Worm (Caenorhabditis elegans) whole organism, L2 larva: ENCODE measurements around the gene srx-74.
A peak's percentile ranks its signal among the peaks of the same experiment; 100 is the strongest.

Experiments
- C34F6.9 ChIP-seq: fragments of 150-350 bp; optimal IDR thresholded peaks from 2 replicates; lab custom pipeline; 2014; ENCODE audit warnings: missing biosample characterization, missing genetic modification characterization
- R02D3.7 ChIP-seq: fragments of 150-350 bp; optimal IDR thresholded peaks from 2 replicates; lab custom pipeline; 2014; ENCODE audit warnings: missing biosample characterization, missing genetic modification characterization
- Y55F3AM.14 ChIP-seq: fragments of 200-800 bp; sonication (Bioruptor generic); optimal IDR thresholded peaks from 2 replicates; lab custom pipeline; 2018; ENCODE audit warnings: mild to moderate bottlenecking, missing genetic modification characterization, missing compliant biosample characterization
- ZK546.5 ChIP-seq: sonication (generic microtip); optimal IDR thresholded peaks from 2 replicates; lab custom pipeline; 2017; ENCODE audit warnings: missing biosample characterization, missing genetic modification characterization
- alr-1 ChIP-seq: fragments of 150-350 bp; optimal IDR thresholded peaks from 2 replicates; lab custom pipeline; 2014; ENCODE audit warnings: missing biosample characterization, missing genetic modification characterization
- aly-2 ChIP-seq: fragments of 150-350 bp; optimal IDR thresholded peaks from 2 replicates; lab custom pipeline; 2014; ENCODE audit warnings: missing biosample characterization, missing genetic modification characterization
- ama-1 ChIP-seq: fragments of 150-350 bp; optimal IDR thresholded peaks from 2 replicates; lab custom pipeline; 2018; ENCODE audit warnings: inconsistent platforms
- blmp-1 ChIP-seq: sonication (generic microtip); optimal IDR thresholded peaks from 2 replicates; lab custom pipeline; 2017; ENCODE audit warnings: missing genetic modification characterization, mild to moderate bottlenecking, missing compliant biosample characterization, antibody characterized with exemption, moderate library complexity; ENCODE audit not compliant: insufficient read depth
- ceh-16 ChIP-seq: fragments of 150-350 bp; optimal IDR thresholded peaks from 2 replicates; lab custom pipeline; 2014; ENCODE audit warnings: missing biosample characterization, missing genetic modification characterization
- crh-2 ChIP-seq: sonication (generic microtip); optimal IDR thresholded peaks from 2 replicates; lab custom pipeline; 2017; ENCODE audit warnings: missing biosample characterization, missing genetic modification characterization
- dmd-4 ChIP-seq: sonication (generic microtip); optimal IDR thresholded peaks from 2 replicates; lab custom pipeline; 2017; ENCODE audit warnings: missing biosample characterization, missing genetic modification characterization
- egl-27 ChIP-seq: sonication (generic microtip); optimal IDR thresholded peaks from 3 replicates; lab custom pipeline; 2017; ENCODE audit warnings: missing biosample characterization, missing genetic modification reagents, missing genetic modification characterization
- elt-3 ChIP-seq: sonication (generic microtip); optimal IDR thresholded peaks from 2 replicates; lab custom pipeline; 2017; ENCODE audit warnings: missing biosample characterization, missing genetic modification characterization
- fos-1 ChIP-seq: fragments of 150-350 bp; optimal IDR thresholded peaks from 2 replicates; lab custom pipeline; 2014; ENCODE audit warnings: missing biosample characterization, missing genetic modification characterization
- gmeb-1 ChIP-seq: fragments of 150-350 bp; optimal IDR thresholded peaks from 2 replicates; lab custom pipeline; 2014; ENCODE audit warnings: missing biosample characterization, missing genetic modification characterization
- lin-11 ChIP-seq: fragments of 150-350 bp; sonication (generic microtip); optimal IDR thresholded peaks from 2 replicates; lab custom pipeline; 2014; ENCODE audit warnings: missing biosample characterization, missing genetic modification characterization, inconsistent platforms, mixed read lengths
- lin-13 ChIP-seq: fragments of 150-350 bp; optimal IDR thresholded peaks from 2 replicates; lab custom pipeline; 2014; ENCODE audit warnings: missing biosample characterization, missing genetic modification reagents, missing genetic modification characterization
- lin-39 ChIP-seq: fragments of 150-350 bp; optimal IDR thresholded peaks from 2 replicates; lab custom pipeline; 2014; ENCODE audit warnings: missing biosample characterization, missing genetic modification reagents, missing genetic modification characterization
- lsy-2 ChIP-seq, 2 experiments: fragments of 150-350 bp in 1 of 2; sonication (generic microtip) in 1 of 2; optimal IDR thresholded peaks; 2 replicates each; lab custom pipeline; 2014 to 2017; ENCODE audit warnings: missing biosample characterization in 2 of 2, missing genetic modification characterization in 2 of 2
- mab-5 ChIP-seq: fragments of 150-350 bp; optimal IDR thresholded peaks from 2 replicates; lab custom pipeline; 2014; ENCODE audit warnings: missing biosample characterization, missing genetic modification characterization
- mbf-1 ChIP-seq: sonication (generic microtip); optimal IDR thresholded peaks from 2 replicates; lab custom pipeline; 2017; ENCODE audit warnings: missing biosample characterization, missing genetic modification characterization
- mdl-1 ChIP-seq, 2 experiments: fragments of 150-350 bp in 1 of 2; sonication (generic microtip) in 1 of 2; optimal IDR thresholded peaks; 2 replicates each; lab custom pipeline; 2017; ENCODE audit warnings: missing biosample characterization in 2 of 2, missing genetic modification characterization in 2 of 2
- nhr-11 ChIP-seq: fragments of 150-350 bp; optimal IDR thresholded peaks from 2 replicates; lab custom pipeline; 2014; ENCODE audit warnings: missing biosample characterization, missing genetic modification characterization
- nhr-12 ChIP-seq: fragments of 150-350 bp; optimal IDR thresholded peaks from 2 replicates; lab custom pipeline; 2014; ENCODE audit warnings: missing biosample characterization, missing genetic modification characterization
- nhr-129 ChIP-seq: fragments of 150-350 bp; optimal IDR thresholded peaks from 2 replicates; lab custom pipeline; 2014; ENCODE audit warnings: missing biosample characterization, missing genetic modification characterization
- nhr-21 ChIP-seq: fragments of 150-350 bp; optimal IDR thresholded peaks from 2 replicates; lab custom pipeline; 2014; ENCODE audit warnings: missing biosample characterization, missing genetic modification characterization
- nhr-23 ChIP-seq: fragments of 150-350 bp; optimal IDR thresholded peaks from 2 replicates; lab custom pipeline; 2014; ENCODE audit warnings: missing biosample characterization, missing genetic modification reagents, missing genetic modification characterization
- nhr-237 ChIP-seq: fragments of 150-350 bp; optimal IDR thresholded peaks from 2 replicates; lab custom pipeline; 2014; ENCODE audit warnings: missing biosample characterization, missing genetic modification characterization
- nhr-25 ChIP-seq: fragments of 150-350 bp; sonication (generic microtip); optimal IDR thresholded peaks from 3 replicates; lab custom pipeline; 2014; ENCODE audit warnings: missing biosample characterization, missing genetic modification characterization
- nhr-6 ChIP-seq: fragments of 150-350 bp; optimal IDR thresholded peaks from 2 replicates; lab custom pipeline; 2014; ENCODE audit warnings: missing biosample characterization, missing genetic modification characterization
- nhr-77 ChIP-seq: fragments of 150-350 bp; optimal IDR thresholded peaks from 2 replicates; lab custom pipeline; 2014; ENCODE audit warnings: missing biosample characterization, missing genetic modification characterization
- peb-1 ChIP-seq: fragments of 150-350 bp; optimal IDR thresholded peaks from 2 replicates; lab custom pipeline; 2014; ENCODE audit warnings: missing biosample characterization, missing genetic modification characterization
- sem-4 ChIP-seq: fragments of 150-350 bp; optimal IDR thresholded peaks from 2 replicates; lab custom pipeline; 2014; ENCODE audit warnings: missing biosample characterization, missing genetic modification reagents, missing genetic modification characterization
- skn-1 ChIP-seq: sonication (generic microtip); optimal IDR thresholded peaks from 2 replicates; lab custom pipeline; 2017; ENCODE audit warnings: missing biosample characterization, missing genetic modification characterization
- sma-3 ChIP-seq: sonication (generic microtip); optimal IDR thresholded peaks from 2 replicates; lab custom pipeline; 2016; ENCODE audit warnings: missing genetic modification reagents, missing genetic modification characterization, missing compliant biosample characterization
- sma-9 ChIP-seq, 2 experiments: fragments of 150-350 bp in 1 of 2; sonication (generic microtip) in 1 of 2; optimal IDR thresholded peaks; 2 replicates each; lab custom pipeline; 2014 to 2016; ENCODE audit warnings: missing genetic modification characterization in 2 of 2, mild to moderate bottlenecking in 1 of 2, missing biosample characterization in 1 of 2, missing compliant biosample characterization in 1 of 2, missing genetic modification reagents in 1 of 2, moderate library complexity in 1 of 2
- snpc-4 ChIP-seq: fragments of 150-350 bp; optimal IDR thresholded peaks from 2 replicates; lab custom pipeline; 2014; ENCODE audit warnings: missing biosample characterization, missing genetic modification characterization
- unc-62 ChIP-seq: fragments of 150-350 bp; optimal IDR thresholded peaks from 2 replicates; lab custom pipeline; 2014; ENCODE audit warnings: missing biosample characterization, missing genetic modification reagents, missing genetic modification characterization
- zag-1 ChIP-seq: fragments of 150-350 bp; optimal IDR thresholded peaks from 2 replicates; lab custom pipeline; 2014; ENCODE audit warnings: missing biosample characterization, missing genetic modification characterization
- ztf-1 ChIP-seq: fragments of 200-800 bp; sonication (Bioruptor generic); conservative IDR thresholded peaks from 2 replicates; pipeline ENCODE4 v1.3.6; 2022; ENCODE audit warnings: missing genetic modification characterization, missing compliant biosample characterization
- ztf-11 ChIP-seq: sonication (generic microtip); optimal IDR thresholded peaks from 2 replicates; lab custom pipeline; 2017; ENCODE audit warnings: missing biosample characterization, missing genetic modification characterization
- ztf-4 ChIP-seq: fragments of 150-350 bp; optimal IDR thresholded peaks from 2 replicates; lab custom pipeline; 2014; ENCODE audit warnings: missing biosample characterization, missing genetic modification characterization

The srx-74 gene

DNA sequence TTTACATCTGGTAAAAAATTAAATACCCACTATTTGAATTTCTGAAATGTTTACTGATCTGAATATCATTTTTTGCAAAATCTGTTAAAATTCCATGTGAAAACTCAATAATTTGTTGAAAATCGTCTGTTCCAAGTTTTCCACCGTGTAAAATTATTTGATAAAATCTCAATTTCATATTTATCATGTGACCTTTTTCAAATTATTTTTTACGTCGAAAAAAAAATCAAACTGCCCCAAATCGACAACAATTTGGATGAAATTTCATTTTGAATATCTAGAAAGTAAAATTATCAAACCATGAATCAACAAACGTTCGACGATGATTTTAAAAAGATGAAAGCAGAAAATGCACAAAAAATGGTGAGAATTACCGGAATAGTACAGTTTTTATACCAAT lies 7.1 kb downstream of the srx-74 start, which contains the start of gene F41F3.9:
F41F3.9 (plus strand) TSS at position 301 of the 400 bp plus-strand sequence.
- TF ChIP-seq dmd-4 (tag; lab: Kevin White, UChicago) (no peak), ceh-16 (tag; lab: Kevin White, UChicago) (no peak), nhr-23 (no peak), alr-1 (tag; lab: Kevin White, UChicago) (no peak), sma-3 (no peak), unc-62 (GFP tag; lab: Kevin White, UChicago) (no peak), mbf-1 (no peak), nhr-21 (tag; lab: Kevin White, UChicago) (no peak), lin-13 (GFP tag; lab: Kevin White, UChicago) (no peak), aly-2 (tag; lab: Kevin White, UChicago) (no peak), gmeb-1 (tag; lab: Kevin White, UChicago) (no peak), nhr-12 (tag; lab: Kevin White, UChicago) (no peak), blmp-1 (tag; lab: Kevin White, UChicago) (no peak), ama-1 (lab: Kevin White, UChicago) (no peak), C34F6.9 (tag; lab: Kevin White, UChicago) (no peak), lin-39 (tag; lab: Kevin White, UChicago) (no peak), sma-9 (GFP tag; optimal IDR thresholded peaks at IDR 0.05; lab: Kevin White, UChicago) (no peak), sma-9 (tag; optimal IDR thresholded peaks at IDR 0.05; lab: Kevin White, UChicago) (no peak), snpc-4 (tag; lab: Kevin White, UChicago) (no peak)

- TF ChIP-seq nhr-6 (no peak), elt-3 (tag; lab: Kevin White, UChicago) (no peak), lin-11 (tag; lab: Kevin White, UChicago) (no peak), mdl-1 (tag; optimal IDR thresholded peaks at IDR 0.05; lab: Kevin White, UChicago) (no peak), fos-1 (tag; lab: Kevin White, UChicago) (no peak), ZK546.5 (no peak), mbf-1 (no peak), snpc-4 (tag; lab: Kevin White, UChicago) (no peak), nhr-129 (tag; lab: Kevin White, UChicago) (no peak), ztf-1 (GFP tag; lab: Robert Waterston, UW) (no peak), egl-27 (no peak), lsy-2 (tag; optimal IDR thresholded peaks at IDR 0.05; lab: Kevin White, UChicago) (no peak), zag-1 (tag; lab: Kevin White, UChicago) (no peak), Y55F3AM.14 (no peak)
Observed at ce11 chrV:4653871-4654605, 8.3 kb downstream of the srx-74 start, which contains the start of the genes col-139 and F41F3.1. col-139 (minus strand) TSS chrV:4653971. F41F3.1 (plus strand) TSS chrV:4654555.

DNA sequence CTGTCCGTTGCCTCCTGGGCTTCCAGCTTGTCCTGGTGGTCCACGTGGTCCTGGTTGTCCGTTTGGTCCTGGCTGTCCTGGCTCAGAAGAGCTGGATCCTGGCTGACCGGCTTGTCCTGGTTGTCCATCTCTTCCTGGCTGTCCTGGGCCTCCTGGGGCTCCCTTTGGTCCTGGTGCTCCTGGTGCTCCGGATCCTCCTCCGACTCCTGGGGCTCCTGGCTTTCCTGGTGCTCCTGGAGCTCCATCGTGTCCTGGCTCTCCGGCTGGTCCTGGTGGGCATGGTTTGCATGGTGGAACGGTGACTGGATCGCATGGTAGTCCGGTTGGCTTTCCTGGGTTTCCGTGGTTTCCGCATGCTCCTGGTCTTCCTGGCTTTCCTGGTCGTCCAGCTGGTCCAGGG lies 9.2 kb downstream of the srx-74 start:
- TF ChIP-seq Y55F3AM.14 = peak; percentile 50
- no peak for TF ChIP-seq peb-1 (tag; lab: Kevin White, UChicago)

- no peak for TF ChIP-seq ZK546.5
- no peak for TF ChIP-seq dmd-4 (tag; lab: Kevin White, UChicago)
- TF ChIP-seq crh-2 (tag; lab: Kevin White, UChicago) = no peak
- no peak for TF ChIP-seq lsy-2 (tag; optimal IDR thresholded peaks at IDR 0.05; lab: Kevin White, UChicago)
- TF ChIP-seq egl-27 = no peak
- peak; percentile 7 for TF ChIP-seq peb-1 (tag; lab: Kevin White, UChicago)
- TF ChIP-seq mab-5 = no peak
- no peak for TF ChIP-seq sem-4
- peak; percentile 44 for TF ChIP-seq nhr-25 (tag; lab: Kevin White, UChicago)
- TF ChIP-seq ztf-11 = no peak
- peak; percentile 23 for TF ChIP-seq fos-1 (tag; lab: Kevin White, UChicago)
- TF ChIP-seq unc-62 (GFP tag; lab: Kevin White, UChicago) = no peak
- no peak for TF ChIP-seq C34F6.9 (tag; lab: Kevin White, UChicago)
- no peak for TF ChIP-seq nhr-237
- peak; percentile 18 for TF ChIP-seq gmeb-1 (tag; lab: Kevin White, UChicago)
- no peak for TF ChIP-seq nhr-11 (tag; lab: Kevin White, UChicago)
- TF ChIP-seq nhr-21 (tag; lab: Kevin White, UChicago) = peak; percentile 23
- TF ChIP-seq blmp-1 (tag; lab: Kevin White, UChicago) = peak; percentile 77
- TF ChIP-seq mbf-1 = no peak
- no peak for TF ChIP-seq elt-3 (tag; lab: Kevin White, UChicago)
- TF ChIP-seq sma-3 = no peak
- TF ChIP-seq ceh-16 (tag; lab: Kevin White, UChicago) = no peak
- TF ChIP-seq nhr-77 = no peak
- TF ChIP-seq skn-1 (tag; lab: Kevin White, UChicago) = no peak
- TF ChIP-seq R02D3.7 (tag; lab: Kevin White, UChicago) = no peak
- TF ChIP-seq sma-9 (GFP tag; optimal IDR thresholded peaks at IDR 0.05; lab: Kevin White, UChicago) = no peak
- TF ChIP-seq sma-9 (tag; optimal IDR thresholded peaks at IDR 0.05; lab: Kevin White, UChicago) = no peak
- no peak for TF ChIP-seq nhr-129 (tag; lab: Kevin White, UChicago)
- no peak for TF ChIP-seq ztf-4 (tag; lab: Kevin White, UChicago)
Observed at ce11 chrV:4651480-4651879, 10.8 kb downstream of the srx-74 start.
